Fruit fly (Drosophila melanogaster): ENCODE results near the gene Diap1.
A peak's percentile ranks its signal among the peaks of the same experiment; 100 is the strongest.

Diap1 gene

DNA sequence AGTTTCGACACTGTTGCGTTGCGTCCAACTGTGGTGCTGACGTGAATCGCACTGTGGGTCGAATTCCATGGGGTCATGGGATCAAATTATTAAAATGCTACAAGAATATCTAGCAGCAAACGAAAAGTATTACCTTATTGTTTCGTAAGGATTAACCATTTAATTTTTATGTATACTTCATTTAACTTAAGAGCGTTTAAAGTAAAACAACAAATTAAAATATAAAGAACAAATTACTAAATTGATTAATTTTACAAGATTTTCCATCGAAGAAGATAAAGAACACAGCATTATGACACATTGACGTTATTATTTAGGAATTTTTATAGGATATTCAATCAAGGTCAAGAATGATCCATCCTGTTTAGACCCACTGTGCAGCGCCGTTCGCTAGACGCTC lies 3.3 kb upstream of the Diap1 start (continued):
- TF ChIP-seq CG16779 (GFP tag; IDR thresholded peaks at IDR 0.05) (no peak), CG8089 (GFP tag; optimal IDR thresholded peaks at IDR 0.05) (no peak), tap (tag; optimal IDR thresholded peaks at IDR 0.05) (no peak), NFAT (GFP tag; IDR thresholded peaks at IDR 0.05) (no peak), sim (GFP tag; IDR thresholded peaks at IDR 0.05) (no peak), ap (GFP tag; IDR thresholded peaks at IDR 0.05) (peak; percentile 35; the same call in 1 of the 2 replicates), Dp (GFP tag; optimal IDR thresholded peaks at IDR 0.05) (no peak), unpg (GFP tag; optimal IDR thresholded peaks at IDR 0.05) (peak; percentile 50), Atf-2 (GFP tag; optimal IDR thresholded peaks at IDR 0.05) (no peak), corto (GFP tag; optimal IDR thresholded peaks at IDR 0.05) (no peak), bigmax (GFP tag; optimal IDR thresholded peaks at IDR 0.05) (no peak), gt (GFP tag; IDR thresholded peaks at IDR 0.05) (no peak), dysf (GFP tag; IDR thresholded peaks at IDR 0.05) (peak; percentile 61), CG4360 (GFP tag; IDR thresholded peaks at IDR 0.05) (no peak), CG32767 (GFP tag; IDR thresholded peaks at IDR 0.05) (0 out of 2 replicates have a peak, but pooled peaks have one; percentile 29), ewg (GFP tag; optimal IDR thresholded peaks at IDR 0.05) (peak; percentile 46), CG8944 (GFP tag; optimal IDR thresholded peaks at IDR 0.05) (no peak), psq (GFP tag; optimal IDR thresholded peaks at IDR 0.05) (no peak), CG2712 (tag; optimal IDR thresholded peaks at IDR 0.05) (peak; percentile 68), fd96Cb (tag; optimal IDR thresholded peaks at IDR 0.05) (peak; percentile 51), ken (GFP tag; IDR thresholded peaks at IDR 0.05) (no peak), CG11085 (GFP tag; IDR thresholded peaks at IDR 0.05) (no peak), lilli (GFP tag; optimal IDR thresholded peaks at IDR 0.05) (peak; percentile 26), CG1647 (GFP tag; optimal IDR thresholded peaks at IDR 0.05) (no peak), slp2 (GFP tag; optimal IDR thresholded peaks at IDR 0.05) (no peak), CG7372 (GFP tag; IDR thresholded peaks at IDR 0.05) (no peak), CG12659 (GFP tag; optimal IDR thresholded peaks at IDR 0.05) (peak; percentile 15), bsh (GFP tag; optimal IDR thresholded peaks at IDR 0.05) (peak in 1 of 2 experiments; percentile 53), CG17385 (GFP tag; optimal IDR thresholded peaks at IDR 0.05) (peak; percentile 31), Mes4 (GFP tag; optimal IDR thresholded peaks at IDR 0.05) (no peak), CG13424 (tag; optimal IDR thresholded peaks at IDR 0.05) (peak; percentile 58), Ravus (GFP tag; IDR thresholded peaks at IDR 0.05) (no peak), oc (tag; optimal IDR thresholded peaks at IDR 0.05) (no peak), CG7271 (tag; optimal IDR thresholded peaks at IDR 0.05) (no peak), nom (GFP tag; optimal IDR thresholded peaks at IDR 0.05) (no peak), Six4 (GFP tag; optimal IDR thresholded peaks at IDR 0.05) (peak; percentile 14), PHDP (tag; optimal IDR thresholded peaks at IDR 0.05) (peak; percentile 49), ATbp (GFP tag; optimal IDR thresholded peaks at IDR 0.05) (peak; percentile 35), Doc2 (GFP tag; IDR thresholded peaks at IDR 0.05) (no peak), nau (GFP tag; optimal IDR thresholded peaks at IDR 0.05) (peak; percentile 2), ase (GFP tag; IDR thresholded peaks at IDR 0.05) (no peak; the same call in 2 of the 3 replicates), stwl (tag; optimal IDR thresholded peaks at IDR 0.05) (no peak), schlank (tag; optimal IDR thresholded peaks at IDR 0.05) (no peak), ara (GFP tag; IDR thresholded peaks at IDR 0.05) (0 out of 2 replicates have a peak, but pooled peaks have one; percentile 20), dmrt11E (tag; optimal IDR thresholded peaks at IDR 0.05) (peak; percentile 15), toy (GFP tag; IDR thresholded peaks at IDR 0.05) (no peak), CG3847 (GFP tag; IDR thresholded peaks at IDR 0.05) (no peak), Fer3 (tag; optimal IDR thresholded peaks at IDR 0.05) (peak; percentile 31), jumu (GFP tag; optimal IDR thresholded peaks at IDR 0.05) (no peak), CG10431 (GFP tag; optimal IDR thresholded peaks at IDR 0.05) (no peak), CG12219 (GFP tag; optimal IDR thresholded peaks at IDR 0.05) (no peak), CG30403 (GFP tag; optimal IDR thresholded peaks at IDR 0.05) (peak; percentile 50)
